Worm (Caenorhabditis elegans) whole organism, early embryonic: Measurements from ENCODE around the gene srxa-6.

ENCODE experiments used
- B0310.2 ChIP-seq: sonication (generic microtip); optimal IDR thresholded peaks from 2 replicates; lab custom pipeline; 2016; ENCODE audit warnings: mild to moderate bottlenecking, missing genetic modification characterization, missing compliant biosample characterization
- F13C5.2 ChIP-seq: sonication (generic microtip); optimal IDR thresholded peaks from 2 replicates; lab custom pipeline; 2017; ENCODE audit warnings: mild to moderate bottlenecking, missing genetic modification characterization, inconsistent platforms, missing compliant biosample characterization
- aly-1 ChIP-seq: sonication (generic microtip); optimal IDR thresholded peaks from 2 replicates; lab custom pipeline; 2016; ENCODE audit warnings: missing genetic modification characterization, missing compliant biosample characterization
- ama-1 ChIP-seq: fragments of 150-350 bp; optimal IDR thresholded peaks from 2 replicates; lab custom pipeline; 2014
- ceh-13 ChIP-seq: fragments of 200-800 bp; sonication (Bioruptor generic); optimal IDR thresholded peaks from 2 replicates; lab custom pipeline; 2018; ENCODE audit warnings: mild to moderate bottlenecking, missing genetic modification characterization, missing compliant biosample characterization
- ceh-36 ChIP-seq: sonication (generic microtip); optimal IDR thresholded peaks from 2 replicates; lab custom pipeline; 2016; ENCODE audit warnings: missing genetic modification characterization, inconsistent platforms, missing compliant biosample characterization
- ets-7 ChIP-seq: sonication (generic microtip); optimal IDR thresholded peaks from 2 replicates; lab custom pipeline; 2016; ENCODE audit warnings: missing genotype, missing genetic modification characterization, missing compliant biosample characterization
- flt-1 ChIP-seq: fragments of 200-800 bp; sonication (Bioruptor generic); IDR thresholded peaks from 2 replicates; pipeline ENCODE4 v1.3.6; 2022; ENCODE audit warnings: missing genetic modification characterization, missing compliant biosample characterization
- hmbx-1 ChIP-seq: sonication (generic microtip); optimal IDR thresholded peaks from 2 replicates; lab custom pipeline; 2016; ENCODE audit warnings: mild to moderate bottlenecking, missing genetic modification characterization, missing compliant biosample characterization
- hmg-4 ChIP-seq: fragments of 200-800 bp; sonication (Bioruptor generic); optimal IDR thresholded peaks from 2 replicates; lab custom pipeline; 2018; ENCODE audit warnings: mild to moderate bottlenecking, missing genetic modification characterization, missing compliant biosample characterization
- hnd-1 ChIP-seq: sonication (generic microtip); optimal IDR thresholded peaks from 2 replicates; lab custom pipeline; 2016; ENCODE audit warnings: missing genetic modification characterization, missing compliant biosample characterization
- pes-1 ChIP-seq: fragments of 200-800 bp; sonication (Bioruptor generic); IDR thresholded peaks from 2 replicates; pipeline ENCODE4 v1.3.6; 2022; ENCODE audit warnings: missing genetic modification reagents, missing genetic modification characterization, missing compliant biosample characterization
- scrt-1 ChIP-seq: fragments of 200-800 bp; sonication (Bioruptor generic); IDR thresholded peaks from 2 replicates; pipeline ENCODE4 v1.3.6; 2022; ENCODE audit warnings: missing genetic modification characterization, missing compliant biosample characterization
- sea-1 ChIP-seq: fragments of 200-800 bp; sonication (Bioruptor generic); conservative IDR thresholded peaks from 2 replicates; pipeline ENCODE4 v1.3.6; 2022; ENCODE audit warnings: missing genetic modification characterization, missing compliant biosample characterization
- tbx-11 ChIP-seq: fragments of 200-800 bp; sonication (Bioruptor generic); IDR thresholded peaks from 2 replicates; pipeline ENCODE4 v1.3.6; 2022; ENCODE audit warnings: missing genetic modification characterization, missing compliant biosample characterization
- tbx-37 ChIP-seq: fragments of 200-800 bp; sonication (Bioruptor generic); conservative IDR thresholded peaks from 2 replicates; pipeline ENCODE4 v1.3.6; 2022; ENCODE audit warnings: missing genetic modification reagents, missing genetic modification characterization, missing compliant biosample characterization
- tra-4 ChIP-seq: sonication (generic microtip); optimal IDR thresholded peaks from 2 replicates; lab custom pipeline; 2017; ENCODE audit warnings: missing genetic modification characterization, missing compliant biosample characterization

srxa-6 gene

ce11 chrV:20747964-20748363 is 13.2 kb downstream of the srxa-6 start:
- TF ChIP-seq aly-1 (no peak), flt-1 (GFP tag; lab: Robert Waterston, UW) (no peak), tbx-11 (GFP tag; lab: Robert Waterston, UW) (0 out of 2 replicates have a peak, but pooled peaks have one; percentile 17)

- TF ChIP-seq sea-1: no peak
- no peak for TF ChIP-seq flt-1 (GFP tag; lab: Robert Waterston, UW)
- no peak for TF ChIP-seq tbx-37 (GFP tag; lab: Robert Waterston, UW)
- TF ChIP-seq hmbx-1 (tag; lab: Kevin White, UChicago): no peak
- TF ChIP-seq ceh-13: no peak
- TF ChIP-seq aly-1: no peak
- no peak for TF ChIP-seq tra-4
- TF ChIP-seq pes-1: no peak
- no peak for TF ChIP-seq ets-7
- no peak for TF ChIP-seq hmg-4 (GFP tag; lab: Kevin White, UChicago)
- no peak for TF ChIP-seq scrt-1 (GFP tag; lab: Robert Waterston, UW)
- no peak for TF ChIP-seq ama-1 (lab: Kevin White, UChicago)
- no peak for TF ChIP-seq tbx-11 (GFP tag; lab: Robert Waterston, UW)
- TF ChIP-seq F13C5.2 (tag; lab: Kevin White, UChicago): no peak
- no peak for TF ChIP-seq ceh-36 (tag; lab: Kevin White, UChicago)
- TF ChIP-seq hnd-1 (tag; lab: Kevin White, UChicago): no peak
Observed at ce11 chrV:20749098-20749497, 14.3 kb downstream of the srxa-6 start.

- TF ChIP-seq flt-1 (GFP tag; lab: Robert Waterston, UW): no peak
Observed at ce11 chrV:20752609-20753102, 17.9 kb downstream of the srxa-6 start, which contains the start of gene pha-4. Gene pha-4, plus strand, starts transcription at chrV:20753052.

DNA sequence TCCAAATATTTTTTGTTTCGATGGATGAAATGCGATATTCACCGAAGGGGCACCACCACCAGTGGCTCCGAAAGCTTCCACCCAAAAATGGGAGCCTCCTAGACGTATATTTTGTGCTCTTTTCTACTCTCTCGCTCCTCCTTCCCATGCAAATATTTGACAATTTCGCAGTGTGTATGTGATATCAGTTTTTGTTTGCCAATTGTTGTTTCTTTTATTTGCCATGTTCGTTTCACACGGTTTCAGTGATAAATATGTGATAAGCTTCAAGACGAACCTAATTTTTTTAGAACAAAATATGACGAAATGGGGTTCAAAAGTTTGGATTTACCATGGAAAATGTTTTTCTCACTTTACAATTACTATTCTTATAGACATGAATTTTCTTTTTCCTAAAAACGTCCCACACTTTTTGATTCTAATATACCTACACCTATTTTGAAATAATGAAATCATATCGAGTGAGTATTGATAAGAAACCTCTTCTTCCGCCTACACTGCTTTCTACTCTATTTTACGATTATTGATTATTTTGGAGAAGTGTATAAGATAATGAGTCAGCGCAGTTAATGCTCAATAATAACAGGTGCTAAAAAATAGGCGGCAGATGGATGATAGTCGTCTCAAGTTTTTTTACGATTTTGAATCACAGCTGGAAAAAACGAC is 19.2 kb downstream of the srxa-6 start:
- no peak for TF ChIP-seq tra-4
- no peak for TF ChIP-seq flt-1 (GFP tag; lab: Robert Waterston, UW)
- TF ChIP-seq ceh-13: no peak
- TF ChIP-seq hnd-1 (tag; lab: Kevin White, UChicago): no peak
- TF ChIP-seq B0310.2 (tag; lab: Kevin White, UChicago): no peak
- TF ChIP-seq pes-1: no peak
- TF ChIP-seq F13C5.2 (tag; lab: Kevin White, UChicago): no peak

- TF ChIP-seq sea-1 (no peak), aly-1 (no peak), flt-1 (GFP tag; lab: Robert Waterston, UW) (no peak)
Observed at ce11 chrV:20755494-20755893, 20.7 kb downstream of the srxa-6 start.

ce11 chrV:20756385-20756996 is 21.7 kb downstream of the srxa-6 start:
- TF ChIP-seq F13C5.2 (tag; lab: Kevin White, UChicago): no peak
- TF ChIP-seq ceh-13: no peak
- TF ChIP-seq tbx-11 (GFP tag; lab: Robert Waterston, UW): no peak
- no peak for TF ChIP-seq pes-1
- TF ChIP-seq ets-7: no peak
- TF ChIP-seq ama-1 (lab: Kevin White, UChicago): no peak
- no peak for TF ChIP-seq flt-1 (GFP tag; lab: Robert Waterston, UW)
- TF ChIP-seq B0310.2 (tag; lab: Kevin White, UChicago): no peak
- TF ChIP-seq aly-1: no peak
- TF ChIP-seq sea-1: no peak
- no peak for TF ChIP-seq ceh-36 (tag; lab: Kevin White, UChicago)

DNA sequence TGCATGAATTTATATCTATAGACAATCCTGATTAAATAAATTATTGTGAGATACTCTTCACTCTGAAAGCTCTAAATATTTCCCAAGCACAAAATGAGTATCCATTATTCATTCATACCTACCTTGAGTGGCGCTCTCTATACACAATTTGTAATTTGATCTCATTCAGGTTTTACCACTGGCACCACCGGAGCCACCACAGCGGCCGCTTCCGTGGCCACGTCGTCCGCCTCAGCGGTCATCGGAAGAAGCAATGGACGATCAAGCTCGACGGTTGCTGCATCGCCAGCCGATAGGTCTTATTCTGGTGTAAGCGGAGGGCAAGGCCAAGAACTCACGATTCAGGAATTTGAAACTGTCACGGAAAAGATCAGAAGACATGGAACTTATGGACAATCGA is 22.5 kb downstream of the srxa-6 start:
- TF ChIP-seq ceh-13 (no peak), tbx-37 (GFP tag; lab: Robert Waterston, UW) (no peak), hnd-1 (tag; lab: Kevin White, UChicago) (no peak), flt-1 (GFP tag; lab: Robert Waterston, UW) (no peak), ama-1 (lab: Kevin White, UChicago) (no peak), hmg-4 (GFP tag; lab: Kevin White, UChicago) (no peak), pes-1 (no peak), hmbx-1 (tag; lab: Kevin White, UChicago) (no peak), tra-4 (no peak)

DNA sequence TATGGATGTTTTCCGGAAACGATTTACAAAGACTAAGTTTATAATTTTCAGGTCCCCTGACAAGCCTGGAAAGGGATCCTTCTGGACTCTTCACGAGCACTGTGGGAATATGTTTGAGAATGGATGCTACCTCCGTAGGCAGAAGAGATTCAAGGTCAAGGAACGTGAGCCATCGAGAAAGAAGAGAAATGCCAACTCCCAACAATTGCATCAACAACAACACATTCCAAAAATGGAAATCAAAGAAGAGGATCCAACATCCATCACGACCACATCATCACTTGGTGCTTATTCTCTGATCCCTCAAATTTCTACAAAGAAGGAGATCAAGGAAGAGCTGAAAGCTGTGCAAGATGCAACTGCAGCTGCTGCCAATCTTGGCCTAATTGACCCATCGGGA is 23.3 kb downstream of the srxa-6 start:
- TF ChIP-seq flt-1 (GFP tag; lab: Robert Waterston, UW) (no peak), B0310.2 (tag; lab: Kevin White, UChicago) (no peak), ceh-13 (no peak), tra-4 (no peak), F13C5.2 (tag; lab: Kevin White, UChicago) (no peak), scrt-1 (GFP tag; lab: Robert Waterston, UW) (no peak), ets-7 (no peak), hmg-4 (GFP tag; lab: Kevin White, UChicago) (no peak), tbx-11 (GFP tag; lab: Robert Waterston, UW) (no peak), hmbx-1 (tag; lab: Kevin White, UChicago) (no peak), pes-1 (no peak), ceh-36 (tag; lab: Kevin White, UChicago) (no peak), ama-1 (lab: Kevin White, UChicago) (no peak), hnd-1 (tag; lab: Kevin White, UChicago) (no peak), sea-1 (no peak), aly-1 (no peak), tbx-37 (GFP tag; lab: Robert Waterston, UW) (no peak)
